Worm (Caenorhabditis elegans) whole organism, L3 larva: ENCODE results near the gene clec-161.

ENCODE experiments used
- aly-2 ChIP-seq: fragments of 150-350 bp; optimal IDR thresholded peaks from 2 replicates; lab custom pipeline; 2014; ENCODE audit warnings: missing biosample characterization, missing genetic modification characterization
- elt-1 ChIP-seq: fragments of 150-350 bp; optimal IDR thresholded peaks from 2 replicates; lab custom pipeline; 2014; ENCODE audit warnings: missing biosample characterization, missing genetic modification characterization
- elt-2 ChIP-seq: sonication (generic microtip); optimal IDR thresholded peaks from 2 replicates; lab custom pipeline; 2016; ENCODE audit warnings: missing genetic modification reagents, mild to moderate bottlenecking, missing genetic modification characterization, missing compliant biosample characterization
- elt-3 ChIP-seq, 3 experiments: fragments of 150-350 bp in 1 of 3; sonication (generic microtip) in 2 of 3; optimal IDR thresholded peaks; 2 replicates in 2 of 3; 4 replicates in 1 of 3; lab custom pipeline; 2014 to 2017; ENCODE audit warnings: missing biosample characterization in 3 of 3, missing genetic modification characterization in 3 of 3
- eor-1 ChIP-seq, 2 experiments: fragments of 150-350 bp; optimal IDR thresholded peaks; 2 replicates each; lab custom pipeline; 2014 to 2018; ENCODE audit warnings: missing biosample characterization in 2 of 2, missing genetic modification characterization in 2 of 2
- lin-15B ChIP-seq: fragments of 150-350 bp; optimal IDR thresholded peaks from 2 replicates; lab custom pipeline; 2014; ENCODE audit warnings: missing biosample characterization, missing genetic modification characterization
- lin-39 ChIP-seq: fragments of 150-350 bp; optimal IDR thresholded peaks from 2 replicates; lab custom pipeline; 2018; ENCODE audit warnings: missing biosample characterization, missing genetic modification reagents, missing genetic modification characterization
- nfya-1 ChIP-seq: sonication (generic microtip); optimal IDR thresholded peaks from 2 replicates; lab custom pipeline; 2017; ENCODE audit warnings: missing genetic modification characterization, mild to moderate bottlenecking, missing compliant biosample characterization, antibody characterized with exemption, moderate library complexity; ENCODE audit not compliant: insufficient read depth
- nhr-23 ChIP-seq: fragments of 150-350 bp; optimal IDR thresholded peaks from 2 replicates; lab custom pipeline; 2014; ENCODE audit warnings: missing biosample characterization, missing genetic modification reagents, missing genetic modification characterization
- nhr-237 ChIP-seq: fragments of 150-350 bp; optimal IDR thresholded peaks from 2 replicates; lab custom pipeline; 2014; ENCODE audit warnings: missing biosample characterization, missing genetic modification characterization
- nhr-25 ChIP-seq: sonication (generic microtip); optimal IDR thresholded peaks from 2 replicates; lab custom pipeline; 2017; ENCODE audit warnings: missing biosample characterization, missing genetic modification characterization
- nhr-28 ChIP-seq: fragments of 150-350 bp; optimal IDR thresholded peaks from 2 replicates; lab custom pipeline; 2014; ENCODE audit warnings: missing biosample characterization, missing genetic modification characterization
- nhr-76 ChIP-seq: fragments of 150-350 bp; sonication (generic microtip); optimal IDR thresholded peaks from 5 replicates; lab custom pipeline; 2014; ENCODE audit warnings: missing biosample characterization, missing genetic modification characterization
- pha-4 ChIP-seq: fragments of 150-350 bp; optimal IDR thresholded peaks from 2 replicates; lab custom pipeline; 2014; ENCODE audit warnings: missing biosample characterization, missing genetic modification reagents, missing genetic modification characterization
- pqm-1 ChIP-seq: fragments of 150-350 bp; optimal IDR thresholded peaks from 2 replicates; lab custom pipeline; 2017; ENCODE audit warnings: missing biosample characterization, missing genetic modification characterization, inconsistent platforms
- sea-2 ChIP-seq: fragments of 150-350 bp; sonication (generic microtip); optimal IDR thresholded peaks from 4 replicates; lab custom pipeline; 2014; ENCODE audit warnings: missing biosample characterization, missing genetic modification reagents, missing genetic modification characterization
- skn-1 ChIP-seq: fragments of 150-350 bp; optimal IDR thresholded peaks from 2 replicates; lab custom pipeline; 2014; ENCODE audit warnings: missing biosample characterization, missing genetic modification characterization
- unc-39 ChIP-seq: sonication (generic microtip); optimal IDR thresholded peaks from 4 replicates; lab custom pipeline; 2017; ENCODE audit warnings: missing biosample characterization, missing genetic modification characterization
- unc-62 ChIP-seq: fragments of 150-350 bp; sonication (generic microtip); optimal IDR thresholded peaks from 4 replicates; lab custom pipeline; 2014; ENCODE audit warnings: missing biosample characterization, missing genetic modification reagents, missing genetic modification characterization

The clec-161 gene

DNA sequence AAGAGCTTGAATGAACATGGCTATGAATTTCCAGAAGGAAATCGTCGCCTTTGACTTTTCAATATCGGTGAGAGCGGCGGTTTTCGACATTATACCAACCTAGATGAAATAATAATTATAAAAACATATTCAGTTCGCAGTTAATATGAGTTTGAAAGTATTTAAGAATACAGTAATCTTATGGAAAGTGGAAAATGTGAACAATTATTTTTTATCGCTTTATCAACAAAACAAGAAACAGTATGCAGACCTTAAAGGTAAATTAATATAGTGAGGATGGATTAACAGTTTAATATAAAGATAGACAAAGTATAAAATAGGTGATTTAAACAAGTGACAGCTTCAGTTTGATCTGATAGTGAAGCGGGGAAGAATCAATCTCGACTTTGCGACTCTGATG, 50.1 kb downstream of the clec-161 start, which contains the start of gene C48B4.6:
Gene C48B4.6 (minus strand): TSS at position 101 of the 400 bp plus-strand sequence.
- no peak for TF ChIP-seq unc-62 (GFP tag; lab: Kevin White, UChicago)
- TF ChIP-seq skn-1, result no peak

DNA sequence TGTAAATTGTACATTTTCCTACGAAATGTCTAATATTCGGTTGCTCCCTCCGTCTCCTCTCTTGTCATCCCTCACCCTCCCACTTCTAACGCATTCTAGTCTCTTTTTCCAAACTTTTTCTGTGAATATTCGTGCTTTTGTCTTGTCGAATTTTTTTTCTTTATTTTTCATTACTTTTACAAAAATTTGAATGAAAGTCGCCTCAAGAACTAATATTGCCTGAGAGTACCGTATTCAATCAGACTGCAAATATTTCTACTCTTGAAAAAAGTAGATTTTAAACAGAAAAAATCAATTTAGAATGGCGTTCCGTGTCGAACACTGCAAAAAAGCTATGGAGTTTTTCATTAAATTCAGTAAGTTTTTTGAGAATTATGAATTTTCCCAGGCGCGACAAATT, 52.2 kb downstream of the clec-161 start, which contains the start of gene ZK1098.11:
Gene ZK1098.11 (plus strand): TSS at position 301 of the 400 bp plus-strand sequence.
- TF ChIP-seq nhr-237 (tag; lab: Kevin White, UChicago) (no peak), elt-3 (tag; optimal IDR thresholded peaks at IDR 0.05; lab: Kevin White, UChicago) (no peak), pha-4 (no peak), nhr-76 (tag; lab: Kevin White, UChicago) (no peak), sea-2 (GFP tag; lab: Kevin White, UChicago) (no peak), unc-39 (tag; lab: Kevin White, UChicago) (no peak), elt-1 (no peak), lin-15B (tag; lab: Kevin White, UChicago) (no peak), elt-2 (tag; lab: Kevin White, UChicago) (no peak), nfya-1 (tag; lab: Kevin White, UChicago) (no peak), nhr-25 (no peak), aly-2 (tag; lab: Kevin White, UChicago) (no peak), nhr-28 (tag; lab: Kevin White, UChicago) (no peak), nhr-23 (tag; lab: Kevin White, UChicago) (no peak), pqm-1 (no peak), lin-39 (tag; lab: Kevin White, UChicago) (no peak), eor-1 (tag; optimal IDR thresholded peaks at IDR 0.05; lab: Kevin White, UChicago) (no peak)
